Worm (Caenorhabditis elegans) whole organism, early embryonic: ENCODE results near the gene Y45F10C.6.

ENCODE experiments used
- B0310.2 ChIP-seq: sonication (generic microtip); optimal IDR thresholded peaks from 2 replicates; lab custom pipeline; 2016; ENCODE audit warnings: mild to moderate bottlenecking, missing genetic modification characterization, missing compliant biosample characterization
- F13C5.2 ChIP-seq: sonication (generic microtip); optimal IDR thresholded peaks from 2 replicates; lab custom pipeline; 2017; ENCODE audit warnings: mild to moderate bottlenecking, missing genetic modification characterization, inconsistent platforms, missing compliant biosample characterization
- aly-1 ChIP-seq: sonication (generic microtip); optimal IDR thresholded peaks from 2 replicates; lab custom pipeline; 2016; ENCODE audit warnings: missing genetic modification characterization, missing compliant biosample characterization
- ama-1 ChIP-seq: fragments of 150-350 bp; optimal IDR thresholded peaks from 2 replicates; lab custom pipeline; 2014
- ceh-13 ChIP-seq: fragments of 200-800 bp; sonication (Bioruptor generic); optimal IDR thresholded peaks from 2 replicates; lab custom pipeline; 2018; ENCODE audit warnings: mild to moderate bottlenecking, missing genetic modification characterization, missing compliant biosample characterization
- ceh-36 ChIP-seq: sonication (generic microtip); optimal IDR thresholded peaks from 2 replicates; lab custom pipeline; 2016; ENCODE audit warnings: missing genetic modification characterization, inconsistent platforms, missing compliant biosample characterization
- flt-1 ChIP-seq: fragments of 200-800 bp; sonication (Bioruptor generic); IDR thresholded peaks from 2 replicates; pipeline ENCODE4 v1.3.6; 2022; ENCODE audit warnings: missing genetic modification characterization, missing compliant biosample characterization
- hmbx-1 ChIP-seq: sonication (generic microtip); optimal IDR thresholded peaks from 2 replicates; lab custom pipeline; 2016; ENCODE audit warnings: mild to moderate bottlenecking, missing genetic modification characterization, missing compliant biosample characterization
- hnd-1 ChIP-seq: sonication (generic microtip); optimal IDR thresholded peaks from 2 replicates; lab custom pipeline; 2016; ENCODE audit warnings: missing genetic modification characterization, missing compliant biosample characterization
- scrt-1 ChIP-seq: fragments of 200-800 bp; sonication (Bioruptor generic); IDR thresholded peaks from 2 replicates; pipeline ENCODE4 v1.3.6; 2022; ENCODE audit warnings: missing genetic modification characterization, missing compliant biosample characterization
- tbx-37 ChIP-seq: fragments of 200-800 bp; sonication (Bioruptor generic); conservative IDR thresholded peaks from 2 replicates; pipeline ENCODE4 v1.3.6; 2022; ENCODE audit warnings: missing genetic modification reagents, missing genetic modification characterization, missing compliant biosample characterization
- tra-4 ChIP-seq: sonication (generic microtip); optimal IDR thresholded peaks from 2 replicates; lab custom pipeline; 2017; ENCODE audit warnings: missing genetic modification characterization, missing compliant biosample characterization

ce11 chrIV:13623533-13623932, 28.6 kb upstream of the Y45F10C.6 start, which contains the start of gene C08F11.1:
- TF ChIP-seq ama-1 (lab: Kevin White, UChicago) (no peak), ceh-36 (no peak), B0310.2 (tag; lab: Kevin White, UChicago) (no peak), tbx-37 (GFP tag; lab: Robert Waterston, UW) (no peak), F13C5.2 (tag; lab: Kevin White, UChicago) (no peak), ceh-13 (GFP tag; lab: Kevin White, UChicago) (no peak), scrt-1 (GFP tag; lab: Robert Waterston, UW) (no peak), aly-1 (tag; lab: Kevin White, UChicago) (no peak), hnd-1 (tag; lab: Kevin White, UChicago) (no peak), flt-1 (GFP tag; lab: Robert Waterston, UW) (no peak), hmbx-1 (tag; lab: Kevin White, UChicago) (no peak), tra-4 (tag; lab: Kevin White, UChicago) (no peak)
